Worm (Caenorhabditis elegans) whole organism, L1 larva: ENCODE results near the gene K02D3.2.
A peak's percentile ranks its signal among the peaks of the same experiment; 100 is the strongest.

ENCODE experiments used
- Y116A8C.19 ChIP-seq: sonication (generic microtip); optimal IDR thresholded peaks from 2 replicates; lab custom pipeline; 2016; ENCODE audit warnings: missing compliant biosample characterization, missing genetic modification characterization, borderline replicate concordance
- aha-1 ChIP-seq: fragments of 150-350 bp; optimal IDR thresholded peaks from 2 replicates; lab custom pipeline; 2014; ENCODE audit warnings: missing biosample characterization, missing genetic modification characterization
- alr-1 ChIP-seq: fragments of 200-800 bp; sonication (Bioruptor generic); optimal IDR thresholded peaks from 2 replicates; lab custom pipeline; 2018; ENCODE audit warnings: borderline replicate concordance, mild to moderate bottlenecking, missing genetic modification characterization, missing compliant biosample characterization
- blmp-1 ChIP-seq: fragments of 150-350 bp; optimal IDR thresholded peaks from 2 replicates; lab custom pipeline; 2014; ENCODE audit warnings: missing biosample characterization, missing genetic modification characterization
- ceh-8 ChIP-seq: fragments of 200-800 bp; sonication (Bioruptor generic); optimal IDR thresholded peaks from 2 replicates; lab custom pipeline; 2018; ENCODE audit warnings: mild to moderate bottlenecking, missing genetic modification characterization, moderate library complexity, missing compliant biosample characterization
- ceh-82 ChIP-seq, 3 experiments: fragments of 150-350 bp in 1 of 3; sonication (generic microtip) in 2 of 3; optimal IDR thresholded peaks; 2 replicates each; lab custom pipeline; 2014 to 2017; ENCODE audit warnings: missing biosample characterization in 3 of 3, missing genetic modification characterization in 3 of 3
- ceh-90 ChIP-seq: sonication (generic microtip); optimal IDR thresholded peaks from 2 replicates; lab custom pipeline; 2016; ENCODE audit warnings: missing genetic modification characterization, missing compliant biosample characterization
- ces-1 ChIP-seq: fragments of 150-350 bp; optimal IDR thresholded peaks from 2 replicates; lab custom pipeline; 2014; ENCODE audit warnings: missing biosample characterization, missing genetic modification reagents, missing genetic modification characterization
- dpl-1 ChIP-seq, 3 experiments: fragments of 150-350 bp in 2 of 3; sonication (generic microtip) in 1 of 3; optimal IDR thresholded peaks; 2 replicates each; lab custom pipeline; 2014 to 2017; ENCODE audit warnings: missing biosample characterization in 3 of 3, missing genetic modification characterization in 3 of 3, missing genetic modification reagents in 3 of 3
- efl-3 ChIP-seq: fragments of 200-800 bp; sonication (Bioruptor generic); optimal IDR thresholded peaks from 2 replicates; lab custom pipeline; 2018; ENCODE audit warnings: mild to moderate bottlenecking, missing genetic modification characterization, missing compliant biosample characterization
- egl-27 ChIP-seq, 2 experiments: fragments of 150-350 bp in 1 of 2; sonication (generic microtip); optimal IDR thresholded peaks; 3 replicates each; lab custom pipeline; 2017 to 2018; ENCODE audit warnings: missing biosample characterization in 2 of 2, missing genetic modification characterization in 2 of 2, missing genetic modification reagents in 2 of 2
- elt-2 ChIP-seq: sonication (generic microtip); optimal IDR thresholded peaks from 2 replicates; lab custom pipeline; 2016; ENCODE audit warnings: missing genetic modification characterization, mild to moderate bottlenecking, inconsistent platforms, missing compliant biosample characterization, missing genetic modification reagents
- elt-3 ChIP-seq, 6 experiments: fragments of 150-350 bp in 1 of 6; sonication (generic microtip); optimal IDR thresholded peaks; 2 replicates each; lab custom pipeline; 2017 to 2018; ENCODE audit warnings: missing biosample characterization in 6 of 6, missing genetic modification characterization in 6 of 6, inconsistent platforms in 1 of 6
- ets-5 ChIP-seq: fragments of 200-800 bp; sonication (Bioruptor generic); IDR thresholded peaks from 2 replicates; pipeline ENCODE4 v1.3.6; 2022; ENCODE audit warnings: missing genetic modification characterization, missing compliant biosample characterization
- fkh-4 ChIP-seq: sonication (generic microtip); optimal IDR thresholded peaks from 2 replicates; lab custom pipeline; 2016; ENCODE audit warnings: missing compliant biosample characterization, missing genetic modification characterization, borderline replicate concordance
- fkh-8 ChIP-seq: sonication (generic microtip); optimal IDR thresholded peaks from 2 replicates; lab custom pipeline; 2016; ENCODE audit warnings: mild to moderate bottlenecking, missing genetic modification characterization, missing compliant biosample characterization
- fos-1 ChIP-seq: fragments of 150-350 bp; optimal IDR thresholded peaks from 2 replicates; lab custom pipeline; 2014; ENCODE audit warnings: missing biosample characterization, missing genetic modification characterization
- hlh-17 ChIP-seq: fragments of 200-800 bp; sonication (Bioruptor generic); optimal IDR thresholded peaks from 2 replicates; lab custom pipeline; 2018; ENCODE audit warnings: missing genetic modification characterization, mild to moderate bottlenecking, missing compliant biosample characterization, moderate library complexity, borderline replicate concordance
- irx-1 ChIP-seq: sonication (generic microtip); optimal IDR thresholded peaks from 2 replicates; lab custom pipeline; 2016; ENCODE audit warnings: missing genetic modification characterization, missing compliant biosample characterization
- jun-1 ChIP-seq: fragments of 150-350 bp; optimal IDR thresholded peaks from 2 replicates; lab custom pipeline; 2014; ENCODE audit warnings: missing biosample characterization, missing genetic modification reagents, missing genetic modification characterization
- lin-14 ChIP-seq: fragments of 200-800 bp; sonication (Bioruptor generic); optimal IDR thresholded peaks from 2 replicates; lab custom pipeline; 2018; ENCODE audit warnings: mild to moderate bottlenecking, missing genetic modification characterization, moderate library complexity, missing compliant biosample characterization
- lin-15B ChIP-seq: fragments of 150-350 bp; sonication (generic microtip); optimal IDR thresholded peaks from 3 replicates; lab custom pipeline; 2014; ENCODE audit warnings: missing biosample characterization, missing genetic modification characterization
- lin-35 ChIP-seq, 2 experiments: fragments of 150-350 bp; optimal IDR thresholded peaks; 2 replicates each; lab custom pipeline; 2014; ENCODE audit warnings: missing biosample characterization in 2 of 2, missing genetic modification characterization in 2 of 2, missing genetic modification reagents in 2 of 2
- lin-39 ChIP-seq: fragments of 150-350 bp; optimal IDR thresholded peaks from 2 replicates; lab custom pipeline; 2014; ENCODE audit warnings: missing biosample characterization, missing genetic modification reagents, missing genetic modification characterization
- lsy-2 ChIP-seq, 2 experiments: fragments of 150-350 bp; optimal IDR thresholded peaks; 2 replicates each; lab custom pipeline; 2014; ENCODE audit warnings: missing biosample characterization in 2 of 2, missing genetic modification characterization in 2 of 2
- mab-9 ChIP-seq: fragments of 200-800 bp; sonication (Bioruptor generic); IDR thresholded peaks from 2 replicates; pipeline ENCODE4 v1.3.6; 2022; ENCODE audit warnings: missing genetic modification reagents, missing genetic modification characterization, missing compliant biosample characterization
- mef-2 ChIP-seq: fragments of 150-350 bp; optimal IDR thresholded peaks from 2 replicates; lab custom pipeline; 2014; ENCODE audit warnings: missing biosample characterization, missing genetic modification characterization
- nhr-12 ChIP-seq: sonication (generic microtip); optimal IDR thresholded peaks from 2 replicates; lab custom pipeline; 2017; ENCODE audit warnings: missing biosample characterization, missing genetic modification characterization
- nhr-20 ChIP-seq: sonication (generic microtip); optimal IDR thresholded peaks from 2 replicates; lab custom pipeline; 2016; ENCODE audit warnings: mild to moderate bottlenecking, missing genetic modification characterization, missing compliant biosample characterization
- nhr-237 ChIP-seq: fragments of 150-350 bp; optimal IDR thresholded peaks from 2 replicates; lab custom pipeline; 2014; ENCODE audit warnings: missing biosample characterization, missing genetic modification characterization
- nhr-47 ChIP-seq: sonication (generic microtip); optimal IDR thresholded peaks from 2 replicates; lab custom pipeline; 2016; ENCODE audit warnings: mild to moderate bottlenecking, missing genetic modification characterization, moderate library complexity, missing compliant biosample characterization
- nhr-71 ChIP-seq: sonication (generic microtip); optimal IDR thresholded peaks from 2 replicates; lab custom pipeline; 2016; ENCODE audit warnings: mild to moderate bottlenecking, missing genetic modification characterization, moderate library complexity, missing compliant biosample characterization
- nhr-76 ChIP-seq: sonication (generic microtip); optimal IDR thresholded peaks from 2 replicates; lab custom pipeline; 2017; ENCODE audit warnings: missing biosample characterization, missing genetic modification characterization
- nhr-84 ChIP-seq: sonication (generic microtip); optimal IDR thresholded peaks from 2 replicates; lab custom pipeline; 2017; ENCODE audit warnings: missing biosample characterization, missing genetic modification characterization
- nhr-85 ChIP-seq: sonication (generic microtip); peaks from one replicate; lab custom pipeline; 2016; ENCODE audit warnings: missing genetic modification characterization, inconsistent platforms, missing compliant biosample characterization
- nhr-90 ChIP-seq: sonication (generic microtip); optimal IDR thresholded peaks from 2 replicates; lab custom pipeline; 2016; ENCODE audit warnings: mild to moderate bottlenecking, missing genetic modification characterization, missing compliant biosample characterization; ENCODE audit not compliant: poor library complexity
- pag-3 ChIP-seq: sonication (generic microtip); optimal IDR thresholded peaks from 2 replicates; lab custom pipeline; 2017; ENCODE audit warnings: missing genetic modification characterization, mild to moderate bottlenecking, missing compliant biosample characterization, antibody characterized with exemption, borderline replicate concordance; ENCODE audit not compliant: insufficient read depth
- pax-3 ChIP-seq: fragments of 200-800 bp; sonication (Bioruptor generic); optimal IDR thresholded peaks from 2 replicates; lab custom pipeline; 2018; ENCODE audit warnings: mild to moderate bottlenecking, missing genetic modification characterization, moderate library complexity, missing compliant biosample characterization
- pqm-1 ChIP-seq: sonication (generic microtip); optimal IDR thresholded peaks from 3 replicates; lab custom pipeline; 2017; ENCODE audit warnings: missing biosample characterization, missing genetic modification characterization
- rnt-1 ChIP-seq: sonication (generic microtip); optimal IDR thresholded peaks from 2 replicates; lab custom pipeline; 2016; ENCODE audit warnings: mild to moderate bottlenecking, missing genetic modification characterization, moderate library complexity, missing compliant biosample characterization
- snpc-4 ChIP-seq: fragments of 150-350 bp; optimal IDR thresholded peaks from 2 replicates; lab custom pipeline; 2014; ENCODE audit warnings: missing biosample characterization, missing genetic modification characterization
- sup-37 ChIP-seq: fragments of 200-800 bp; sonication (Bioruptor generic); optimal IDR thresholded peaks from 2 replicates; lab custom pipeline; 2018; ENCODE audit warnings: mild to moderate bottlenecking, missing genetic modification characterization, missing compliant biosample characterization
- swsn-7 ChIP-seq: sonication (generic microtip); optimal IDR thresholded peaks from 2 replicates; lab custom pipeline; 2016; ENCODE audit warnings: missing genetic modification characterization, missing compliant biosample characterization
- tlp-1 ChIP-seq: fragments of 150-350 bp; optimal IDR thresholded peaks from 2 replicates; lab custom pipeline; 2014; ENCODE audit warnings: missing biosample characterization, missing genetic modification characterization
- unc-130 ChIP-seq: fragments of 150-350 bp; optimal IDR thresholded peaks from 2 replicates; lab custom pipeline; 2017; ENCODE audit warnings: missing biosample characterization, missing genetic modification characterization, inconsistent platforms
- vab-15 ChIP-seq: sonication (generic microtip); optimal IDR thresholded peaks from 2 replicates; lab custom pipeline; 2017; ENCODE audit warnings: missing genotype, mild to moderate bottlenecking, missing genetic modification characterization, missing compliant biosample characterization
- xbp-1 ChIP-seq: sonication (generic microtip); optimal IDR thresholded peaks from 2 replicates; lab custom pipeline; 2016; ENCODE audit warnings: missing genetic modification characterization, missing compliant biosample characterization
- zip-4 ChIP-seq: fragments of 200-800 bp; sonication (Bioruptor generic); optimal IDR thresholded peaks from 2 replicates; lab custom pipeline; 2018; ENCODE audit warnings: mild to moderate bottlenecking, missing genetic modification characterization, moderate library complexity, missing compliant biosample characterization
- ztf-11 ChIP-seq, 2 experiments: sonication (generic microtip); optimal IDR thresholded peaks; 2 replicates each; lab custom pipeline; 2016 to 2017; ENCODE audit warnings: missing genetic modification characterization in 2 of 2, missing biosample characterization in 1 of 2, missing compliant biosample characterization in 1 of 2
- ztf-4 ChIP-seq: fragments of 150-350 bp; optimal IDR thresholded peaks from 2 replicates; lab custom pipeline; 2014; ENCODE audit warnings: missing biosample characterization, missing genetic modification characterization

Gene K02D3.2

ce11 chrX:13739125-13739820 is 27.5 kb upstream of the K02D3.2 start (continued):
- TF ChIP-seq dpl-1 (GFP tag; optimal IDR thresholded peaks at IDR 0.05; lab: Kevin White, UChicago) (no peak), lin-15B (tag; lab: Kevin White, UChicago) (no peak), ceh-8 (GFP tag; lab: Kevin White, UChicago) (no peak), aha-1 (tag; lab: Kevin White, UChicago) (no peak), nhr-90 (tag; lab: Kevin White, UChicago) (no peak), ztf-11 (tag; optimal IDR thresholded peaks at IDR 0.05; lab: Kevin White, UChicago) (no peak), ztf-4 (no peak), elt-3 (tag; optimal IDR thresholded peaks at IDR 0.05; lab: Kevin White, UChicago) (no peak), nhr-12 (tag; lab: Kevin White, UChicago) (no peak), egl-27 (tag; optimal IDR thresholded peaks at IDR 0.05; lab: Kevin White, UChicago) (no peak), ces-1 (peak; percentile 73), lin-35 (GFP tag; optimal IDR thresholded peaks at IDR 0.05; lab: Kevin White, UChicago) (peak in 1 of 2 experiments; percentile 13), pax-3 (tag; lab: Kevin White, UChicago) (no peak), irx-1 (no peak), alr-1 (no peak), unc-130 (tag; lab: Kevin White, UChicago) (no peak), fkh-4 (tag; lab: Kevin White, UChicago) (no peak), snpc-4 (tag; lab: Kevin White, UChicago) (no peak), vab-15 (tag; lab: Kevin White, UChicago) (no peak), nhr-71 (tag; lab: Kevin White, UChicago) (peak; percentile 96), nhr-237 (no peak), mef-2 (no peak), lin-39 (peak; percentile 10), nhr-47 (tag; lab: Kevin White, UChicago) (peak; percentile 43), ets-5 (GFP tag; lab: Robert Waterston, UW) (no peak), nhr-84 (tag; lab: Kevin White, UChicago) (no peak), swsn-7 (tag; lab: Kevin White, UChicago) (peak; percentile 36), ceh-82 (tag; optimal IDR thresholded peaks at IDR 0.05; lab: Kevin White, UChicago) (peak; percentile 13 to 27 (median 21)), pag-3 (no peak), xbp-1 (tag; lab: Kevin White, UChicago) (no peak), tlp-1 (no peak), sup-37 (GFP tag; lab: Kevin White, UChicago) (no peak), rnt-1 (tag; lab: Kevin White, UChicago) (peak; percentile 36), jun-1 (tag; lab: Kevin White, UChicago) (no peak), ceh-90 (tag; lab: Kevin White, UChicago) (no peak), nhr-76 (no peak)

- TF ChIP-seq irx-1 (no peak), blmp-1 (tag; lab: Kevin White, UChicago) (peak; percentile 48), fkh-8 (tag; lab: Kevin White, UChicago) (no peak), mef-2 (no peak), lsy-2 (tag; optimal IDR thresholded peaks at IDR 0.05; lab: Kevin White, UChicago) (no peak), ceh-8 (GFP tag; lab: Kevin White, UChicago) (no peak), efl-3 (GFP tag; lab: Kevin White, UChicago) (no peak), lin-14 (GFP tag; lab: Kevin White, UChicago) (peak; percentile 29), elt-2 (no peak), fos-1 (no peak), lin-35 (GFP tag; optimal IDR thresholded peaks at IDR 0.05; lab: Kevin White, UChicago) (no peak), hlh-17 (no peak), mab-9 (GFP tag; lab: Robert Waterston, UW) (no peak), nhr-85 (peak; percentile 87), aha-1 (tag; lab: Kevin White, UChicago) (no peak), pqm-1 (tag; lab: Kevin White, UChicago) (no peak), zip-4 (GFP tag; lab: Kevin White, UChicago) (no peak), nhr-20 (tag; lab: Kevin White, UChicago) (peak; percentile 43), unc-130 (tag; lab: Kevin White, UChicago) (no peak), Y116A8C.19 (tag; lab: Kevin White, UChicago) (no peak), lin-15B (tag; lab: Kevin White, UChicago) (no peak), fkh-4 (tag; lab: Kevin White, UChicago) (no peak)
These were observed 24.9 kb upstream of the K02D3.2 start for ce11 chrX:13736679-13737078.
